Worm (Caenorhabditis elegans): Measurements from ENCODE around the gene cutc-1.

DNA sequence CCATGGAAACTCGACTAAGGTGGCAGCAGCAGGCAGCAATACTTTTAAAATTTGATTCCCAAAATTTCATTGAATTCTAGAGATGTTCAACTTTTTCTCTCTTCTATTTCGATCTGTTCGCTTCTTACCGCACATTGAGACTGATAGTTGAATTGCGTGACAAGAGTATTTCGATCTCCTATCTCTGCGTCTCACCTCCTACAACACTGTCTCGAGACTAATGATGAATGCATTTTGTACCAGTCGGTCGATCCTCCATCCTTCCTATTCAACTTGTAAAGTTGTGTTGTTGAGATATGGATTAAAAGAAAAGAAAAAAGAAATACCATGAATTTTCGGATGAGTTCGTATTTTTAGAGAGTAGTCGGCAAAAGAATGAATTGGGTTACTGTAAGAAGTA is 47.8 kb upstream of the cutc-1 start:
- no peak for TF ChIP-seq pha-4 (tag; optimal IDR thresholded peaks at IDR 0.05)
- no peak for TF ChIP-seq unc-62 (GFP tag; optimal IDR thresholded peaks at IDR 0.05)
- no peak for TF ChIP-seq athp-1 (tag; optimal IDR thresholded peaks at IDR 0.05)
- TF ChIP-seq tbx-9 (tag; optimal IDR thresholded peaks at IDR 0.05; ENCODE audit: borderline replicate concordance) = no peak
- no peak for TF ChIP-seq snpc-3.4 (tag; optimal IDR thresholded peaks at IDR 0.05)
- no peak for TF ChIP-seq die-1 (tag; optimal IDR thresholded peaks at IDR 0.05)
- no peak for TF ChIP-seq attf-3 (GFP tag; conservative IDR thresholded peaks at IDR 0.05)
- TF ChIP-seq ceh-27 (GFP tag; optimal IDR thresholded peaks at IDR 0.05) = no peak
- TF ChIP-seq F52B5.7 (tag; optimal IDR thresholded peaks at IDR 0.05) = no peak
- no peak for TF ChIP-seq madf-10 (tag; optimal IDR thresholded peaks at IDR 0.05)
- TF ChIP-seq zfh-2 (GFP tag; conservative IDR thresholded peaks at IDR 0.05) = no peak
- no peak for TF ChIP-seq F49E8.2 (tag; optimal IDR thresholded peaks at IDR 0.05; ENCODE audit: insufficient read depth)
- no peak for TF ChIP-seq ets-4 (GFP tag; optimal IDR thresholded peaks at IDR 0.05)

All from whole organism, young adult.